Fruit fly (Drosophila melanogaster) whole organism, adult: ENCODE measurements around the gene Tgs1.
A peak's percentile ranks its signal among the peaks of the same experiment; 100 is the strongest.

Experiments
- CG14711 ChIP-seq: fragments of 200-800 bp; sonication (Bioruptor generic); optimal IDR thresholded peaks from 2 replicates; lab custom pipeline; 2018; ENCODE audit warnings: missing biosample characterization, mild to moderate bottlenecking, missing genetic modification characterization, moderate library complexity
- CG33017 ChIP-seq: fragments of 200-800 bp; sonication (Bioruptor generic); optimal IDR thresholded peaks from 2 replicates; lab custom pipeline; 2018; ENCODE audit warnings: missing biosample characterization, mild to moderate bottlenecking, missing genetic modification characterization, moderate library complexity
- CG5204 ChIP-seq: fragments of 200-800 bp; sonication (Bioruptor generic); optimal IDR thresholded peaks from 2 replicates; lab custom pipeline; 2016; ENCODE audit warnings: missing biosample characterization, missing genetic modification characterization
- Crg-1 ChIP-seq: fragments of 200-800 bp; sonication (Bioruptor generic); optimal IDR thresholded peaks from 2 replicates; lab custom pipeline; 2016; ENCODE audit warnings: missing biosample characterization, missing genetic modification characterization
- Hr96 ChIP-seq: fragments of 200-800 bp; sonication (Bioruptor generic); optimal IDR thresholded peaks from 2 replicates; lab custom pipeline; 2016; ENCODE audit warnings: missing biosample characterization, missing genetic modification characterization
- kay ChIP-seq: fragments of 200-800 bp; sonication (Bioruptor generic); peaks from one replicate; lab custom pipeline; 2016; ENCODE audit warnings: missing biosample characterization, missing genetic modification characterization, borderline replicate concordance
- ovo ChIP-seq: fragments of 200-800 bp; sonication (Bioruptor generic); optimal IDR thresholded peaks from 2 replicates; lab custom pipeline; 2016; ENCODE audit warnings: missing biosample characterization, missing genetic modification characterization
- tj ChIP-seq: fragments of 200-800 bp; sonication (Bioruptor generic); optimal IDR thresholded peaks from 3 replicates; lab custom pipeline; 2017; ENCODE audit warnings: missing biosample characterization, mild to moderate bottlenecking, missing genetic modification characterization, moderate library complexity

DNA sequence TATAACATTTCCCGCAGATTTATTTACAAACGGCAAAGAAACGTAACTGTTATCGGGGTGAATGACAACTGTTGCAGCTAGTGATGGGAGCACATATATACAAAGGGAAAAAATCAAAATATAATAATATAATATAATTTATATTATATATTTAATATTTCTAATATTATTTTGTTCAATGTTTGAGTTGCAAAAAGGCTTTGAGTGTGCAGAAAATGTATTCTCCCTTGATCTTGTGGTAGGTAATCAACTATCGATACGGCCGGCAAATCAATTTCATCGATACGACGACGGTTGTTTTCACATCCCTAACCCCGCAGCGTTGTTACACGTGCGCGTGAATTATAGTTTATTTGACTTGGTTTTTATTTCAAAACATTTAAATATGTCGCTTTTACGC is 31.9 kb upstream of the Tgs1 start, which contains the start of the genes mTerf5 and Non3:
- peak; percentile 32 for TF ChIP-seq Crg-1 (GFP tag; lab: Kevin White, UChicago)
- TF ChIP-seq ovo (GFP tag; lab: Kevin White, UChicago): peak; percentile 74
- TF ChIP-seq tj (GFP tag; lab: Kevin White, UChicago): peak; percentile 51
- TF ChIP-seq CG33017 (tag; lab: Kevin White, UChicago): peak; percentile 57
- no peak for TF ChIP-seq Hr96 (GFP tag; lab: Kevin White, UChicago)
- TF ChIP-seq CG14711 (tag; lab: Kevin White, UChicago): peak; percentile 71
- TF ChIP-seq kay (GFP tag; lab: Kevin White, UChicago): no peak
- no peak for TF ChIP-seq CG5204 (GFP tag; lab: Kevin White, UChicago)
